Fruit fly (Drosophila melanogaster): Measurements from ENCODE around the gene toc.

DNA sequence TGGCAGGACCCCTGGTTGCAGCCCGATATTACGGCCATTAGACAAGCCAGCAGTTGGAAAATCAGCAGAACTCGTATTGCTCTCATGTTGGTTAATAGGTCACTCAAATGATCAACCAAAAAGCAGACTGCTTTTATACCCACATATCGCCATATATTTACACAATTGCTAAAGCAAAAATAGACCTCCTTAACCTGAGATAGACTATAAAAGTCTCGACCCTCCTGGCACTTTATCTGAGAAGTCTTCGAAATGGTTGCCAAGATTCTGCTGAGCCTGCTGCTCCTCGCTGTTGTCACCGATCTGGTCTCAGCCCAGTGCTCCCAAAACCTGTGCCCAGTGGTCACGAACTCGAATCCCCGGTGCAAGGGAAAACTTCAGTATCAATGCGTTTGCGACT is 29.2 kb upstream of the toc start, which contains the start of the genes CG31698 and CG15404:
- TF ChIP-seq CG16779 (tag; optimal IDR thresholded peaks at IDR 0.05) (no peak), Gug (GFP tag; IDR thresholded peaks at IDR 0.05) (no peak), Lpt (GFP tag; optimal IDR thresholded peaks at IDR 0.05) (no peak), dsx (GFP tag; optimal IDR thresholded peaks at IDR 0.05; ENCODE audit: poor library complexity, severe bottlenecking) (no peak), Blimp-1 (GFP tag; optimal IDR thresholded peaks at IDR 0.05) (no peak), Eip75B (GFP tag; optimal IDR thresholded peaks at IDR 0.05) (no peak), Sox102F (GFP tag; optimal IDR thresholded peaks at IDR 0.05) (no peak)
